Worm (Caenorhabditis elegans) whole organism, early embryonic: ENCODE data around the gene C05C12.5.

ENCODE experiments used
- B0310.2 ChIP-seq: sonication (generic microtip); optimal IDR thresholded peaks from 2 replicates; lab custom pipeline; 2016; ENCODE audit warnings: mild to moderate bottlenecking, missing genetic modification characterization, missing compliant biosample characterization
- aly-1 ChIP-seq: sonication (generic microtip); optimal IDR thresholded peaks from 2 replicates; lab custom pipeline; 2016; ENCODE audit warnings: missing genetic modification characterization, missing compliant biosample characterization
- ama-1 ChIP-seq: fragments of 150-350 bp; optimal IDR thresholded peaks from 2 replicates; lab custom pipeline; 2014
- ceh-13 ChIP-seq: fragments of 200-800 bp; sonication (Bioruptor generic); optimal IDR thresholded peaks from 2 replicates; lab custom pipeline; 2018; ENCODE audit warnings: mild to moderate bottlenecking, missing genetic modification characterization, missing compliant biosample characterization
- ets-7 ChIP-seq: sonication (generic microtip); optimal IDR thresholded peaks from 2 replicates; lab custom pipeline; 2016; ENCODE audit warnings: missing genotype, missing genetic modification characterization, missing compliant biosample characterization
- flt-1 ChIP-seq: fragments of 200-800 bp; sonication (Bioruptor generic); IDR thresholded peaks from 2 replicates; pipeline ENCODE4 v1.3.6; 2022; ENCODE audit warnings: missing genetic modification characterization, missing compliant biosample characterization
- hmg-4 ChIP-seq: fragments of 200-800 bp; sonication (Bioruptor generic); optimal IDR thresholded peaks from 2 replicates; lab custom pipeline; 2018; ENCODE audit warnings: mild to moderate bottlenecking, missing genetic modification characterization, missing compliant biosample characterization
- hnd-1 ChIP-seq: sonication (generic microtip); optimal IDR thresholded peaks from 2 replicates; lab custom pipeline; 2016; ENCODE audit warnings: missing genetic modification characterization, missing compliant biosample characterization
- pes-1 ChIP-seq: fragments of 200-800 bp; sonication (Bioruptor generic); IDR thresholded peaks from 2 replicates; pipeline ENCODE4 v1.3.6; 2022; ENCODE audit warnings: missing genetic modification reagents, missing genetic modification characterization, missing compliant biosample characterization
- scrt-1 ChIP-seq: fragments of 200-800 bp; sonication (Bioruptor generic); IDR thresholded peaks from 2 replicates; pipeline ENCODE4 v1.3.6; 2022; ENCODE audit warnings: missing genetic modification characterization, missing compliant biosample characterization
- tbx-37 ChIP-seq: fragments of 200-800 bp; sonication (Bioruptor generic); conservative IDR thresholded peaks from 2 replicates; pipeline ENCODE4 v1.3.6; 2022; ENCODE audit warnings: missing genetic modification reagents, missing genetic modification characterization, missing compliant biosample characterization

ce11 chrIV:11287511-11287910, 26.5 kb upstream of the C05C12.5 start, which contains the start of gene F54D1.6:
- TF ChIP-seq ama-1 (lab: Kevin White, UChicago) = no peak
- no peak for TF ChIP-seq pes-1 (GFP tag; lab: Robert Waterston, UW)
- no peak for TF ChIP-seq hmg-4 (GFP tag; lab: Kevin White, UChicago)
- TF ChIP-seq hnd-1 (tag; lab: Kevin White, UChicago) = no peak
- TF ChIP-seq aly-1 (tag; lab: Kevin White, UChicago) = no peak
- no peak for TF ChIP-seq B0310.2 (tag; lab: Kevin White, UChicago)
- no peak for TF ChIP-seq tbx-37 (GFP tag; lab: Robert Waterston, UW)
- TF ChIP-seq ets-7 (tag; lab: Kevin White, UChicago) = no peak
- no peak for TF ChIP-seq scrt-1
- no peak for TF ChIP-seq flt-1 (GFP tag; lab: Robert Waterston, UW)
- no peak for TF ChIP-seq ceh-13 (GFP tag; lab: Kevin White, UChicago)
